Worm (Caenorhabditis elegans) whole organism, young adult: ENCODE data around the gene aak-1.
A peak's percentile ranks its signal among the peaks of the same experiment; 100 is the strongest.

ENCODE experiments used
- F10E7.11 ChIP-seq: sonication (generic microtip); optimal IDR thresholded peaks from 2 replicates; lab custom pipeline; 2017; ENCODE audit warnings: mild to moderate bottlenecking, missing genetic modification characterization, moderate library complexity, missing compliant biosample characterization
- Y53G8AR.9 ChIP-seq: fragments of 200-800 bp; sonication (Bioruptor generic); conservative IDR thresholded peaks from 2 replicates; pipeline ENCODE4 v1.3.6; 2022; ENCODE audit warnings: missing genetic modification reagents, missing genetic modification characterization, missing compliant biosample characterization
- Y79H2A.3 ChIP-seq: fragments of 200-800 bp; sonication (Bioruptor generic); conservative IDR thresholded peaks from 2 replicates; pipeline ENCODE4 v1.3.6; 2022; ENCODE audit warnings: missing genetic modification reagents, missing genetic modification characterization, missing compliant biosample characterization
- athp-1 ChIP-seq: sonication (generic microtip); optimal IDR thresholded peaks from 2 replicates; lab custom pipeline; 2017; ENCODE audit warnings: mild to moderate bottlenecking, missing genetic modification characterization, missing compliant biosample characterization
- fkh-3 ChIP-seq: sonication (generic microtip); optimal IDR thresholded peaks from 2 replicates; lab custom pipeline; 2016; ENCODE audit warnings: mild to moderate bottlenecking, missing genetic modification characterization, missing compliant biosample characterization
- madf-3 ChIP-seq: fragments of 200-800 bp; sonication (Bioruptor generic); IDR thresholded peaks from 2 replicates; pipeline ENCODE4 v1.3.6; 2022; ENCODE audit warnings: missing genetic modification reagents, missing genetic modification characterization, missing compliant biosample characterization
- nfyb-1 ChIP-seq: fragments of 200-800 bp; sonication (Bioruptor generic); IDR thresholded peaks from 2 replicates; pipeline ENCODE4 v1.3.6; 2022; ENCODE audit warnings: missing genetic modification reagents, missing genetic modification characterization, missing compliant biosample characterization
- nhr-27 ChIP-seq: fragments of 200-800 bp; sonication (Bioruptor generic); optimal IDR thresholded peaks from 2 replicates; lab custom pipeline; 2018; ENCODE audit warnings: mild to moderate bottlenecking, missing genetic modification characterization, moderate library complexity, missing compliant biosample characterization
- somi-1 ChIP-seq: fragments of 200-800 bp; sonication (Bioruptor generic); optimal IDR thresholded peaks from 2 replicates; lab custom pipeline; 2018; ENCODE audit warnings: mild to moderate bottlenecking, missing genetic modification characterization, missing compliant biosample characterization
- tbx-9 ChIP-seq: sonication (generic microtip); optimal IDR thresholded peaks from 2 replicates; lab custom pipeline; 2016; ENCODE audit warnings: borderline replicate concordance, missing genetic modification characterization, inconsistent platforms, missing compliant biosample characterization
- unc-62 ChIP-seq: fragments of 150-350 bp; optimal IDR thresholded peaks from 2 replicates; lab custom pipeline; 2014; ENCODE audit warnings: missing biosample characterization, missing genetic modification reagents, missing genetic modification characterization

DNA sequence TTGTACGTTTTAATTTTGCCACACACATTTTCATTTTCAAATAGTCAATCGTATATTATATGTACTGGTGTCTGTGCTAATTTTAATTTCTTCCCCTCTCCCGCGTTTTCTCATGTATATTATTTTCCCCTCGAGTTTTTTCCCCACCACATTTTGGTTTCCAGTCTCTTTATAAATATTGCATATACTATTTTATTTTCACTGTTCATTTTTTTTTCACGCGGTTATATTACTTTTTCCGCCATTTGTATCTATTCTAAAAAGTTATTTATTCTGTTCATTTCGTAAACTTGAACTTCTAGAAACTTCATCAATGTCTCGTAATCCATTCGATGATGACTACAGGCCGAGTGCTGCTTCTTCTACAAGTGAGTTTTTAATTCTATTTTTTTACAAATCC, 15.1 kb upstream of the aak-1 start, which contains the start of gene snap-29:
- TF ChIP-seq tbx-9 (no peak), F10E7.11 (tag; lab: Kevin White, UChicago) (no peak), nfyb-1 (0 out of 2 replicates have a peak, but pooled peaks have one; percentile 9), athp-1 (tag; lab: Kevin White, UChicago) (no peak), nhr-27 (tag; lab: Kevin White, UChicago) (no peak), madf-3 (GFP tag; lab: Robert Waterston, UW) (no peak), fkh-3 (no peak), unc-62 (GFP tag; lab: Kevin White, UChicago) (no peak), Y79H2A.3 (GFP tag; lab: Robert Waterston, UW) (no peak), Y53G8AR.9 (GFP tag; lab: Robert Waterston, UW) (no peak), somi-1 (GFP tag; lab: Kevin White, UChicago) (no peak)
